Worm (Caenorhabditis elegans): ENCODE results near the gene T12A7.10.

- TF ChIP-seq med-1 (GFP tag; optimal IDR thresholded peaks at IDR 0.05; ENCODE audit: insufficient read depth) (no peak), tab-1 (GFP tag; IDR thresholded peaks at IDR 0.05) (no peak), ztf-29 (GFP tag; IDR thresholded peaks at IDR 0.05) (no peak), T22C8.4 (GFP tag; IDR thresholded peaks at IDR 0.05) (no peak), ztf-23 (GFP tag; IDR thresholded peaks at IDR 0.05) (no peak), flt-1 (GFP tag; IDR thresholded peaks at IDR 0.05) (no peak)
These were observed 38.5 kb downstream of the T12A7.10 start for ce11 chrIV:11716414-11716813.

Data from whole organism, midembryonic.